Worm (Caenorhabditis elegans) whole organism, L4 larva: ENCODE data around the gene C26E1.2.

ENCODE experiments used
- D1046.2 ChIP-seq: fragments of 200-800 bp; sonication (Bioruptor generic); IDR thresholded peaks from 2 replicates; pipeline ENCODE4 v1.3.6; 2022; ENCODE audit warnings: missing genetic modification characterization, missing compliant biosample characterization
- F37D6.2 ChIP-seq: sonication (generic microtip); optimal IDR thresholded peaks from 2 replicates; lab custom pipeline; 2016; ENCODE audit warnings: mild to moderate bottlenecking, missing genetic modification characterization, missing compliant biosample characterization
- F49E8.2 ChIP-seq: sonication (generic microtip); optimal IDR thresholded peaks from 2 replicates; lab custom pipeline; 2016; ENCODE audit warnings: missing compliant biosample characterization, mild to moderate bottlenecking, missing genetic modification characterization, borderline replicate concordance
- R02D3.7 ChIP-seq: fragments of 150-350 bp; sonication (generic microtip); optimal IDR thresholded peaks from 3 replicates; lab custom pipeline; 2014; ENCODE audit warnings: missing biosample characterization, missing genetic modification characterization
- Y105C5A.15 ChIP-seq: fragments of 200-800 bp; sonication (Bioruptor generic); IDR thresholded peaks from 2 replicates; pipeline ENCODE4 v1.3.6; 2022; ENCODE audit warnings: missing genetic modification characterization, missing compliant biosample characterization
- aha-1 ChIP-seq: fragments of 150-350 bp; peaks from one replicate; lab custom pipeline; 2014; ENCODE audit warnings: missing biosample characterization, missing genetic modification characterization
- ama-1 ChIP-seq: fragments of 150-350 bp; optimal IDR thresholded peaks from 2 replicates; lab custom pipeline; 2014; ENCODE audit warnings: inconsistent platforms, mixed read lengths
- attf-4 ChIP-seq: sonication (generic microtip); optimal IDR thresholded peaks from 3 replicates; lab custom pipeline; 2017; ENCODE audit warnings: missing biosample characterization, missing genetic modification characterization
- ceh-20 ChIP-seq: fragments of 200-800 bp; sonication (Bioruptor generic); IDR thresholded peaks from 2 replicates; pipeline ENCODE4 v1.3.6; 2022; ENCODE audit warnings: missing genetic modification reagents, missing genetic modification characterization, missing compliant biosample characterization
- ceh-32 ChIP-seq: sonication (generic microtip); optimal IDR thresholded peaks from 2 replicates; lab custom pipeline; 2016; ENCODE audit warnings: mild to moderate bottlenecking, missing genetic modification characterization, missing compliant biosample characterization; ENCODE audit not compliant: poor library complexity
- ceh-82 ChIP-seq: sonication (generic microtip); optimal IDR thresholded peaks from 2 replicates; lab custom pipeline; 2017; ENCODE audit warnings: missing biosample characterization, missing genetic modification characterization
- ctbp-1 ChIP-seq: fragments of 200-800 bp; sonication (Bioruptor generic); IDR thresholded peaks from 2 replicates; pipeline ENCODE4 v1.3.6; 2022; ENCODE audit warnings: missing genetic modification reagents, missing genetic modification characterization, missing compliant biosample characterization
- daf-16 ChIP-seq, 3 experiments: sonication (generic microtip); optimal IDR thresholded peaks; 2 replicates each; lab custom pipeline; 2016 to 2017; ENCODE audit warnings: missing genetic modification characterization in 3 of 3, missing genetic modification reagents in 3 of 3, mild to moderate bottlenecking in 2 of 3, missing compliant biosample characterization in 2 of 3, missing biosample characterization in 1 of 3, moderate library complexity in 1 of 3
- dmd-6 ChIP-seq: fragments of 200-800 bp; sonication (Bioruptor generic); IDR thresholded peaks from 2 replicates; pipeline ENCODE4 v1.3.6; 2022; ENCODE audit warnings: missing genetic modification reagents, missing genetic modification characterization, missing compliant biosample characterization
- dmd-8 ChIP-seq: fragments of 200-800 bp; sonication (Bioruptor generic); IDR thresholded peaks from 2 replicates; pipeline ENCODE4 v1.3.6; 2022; ENCODE audit warnings: missing genetic modification characterization, missing compliant biosample characterization
- dpl-1 ChIP-seq: fragments of 150-350 bp; optimal IDR thresholded peaks from 2 replicates; lab custom pipeline; 2014; ENCODE audit warnings: missing biosample characterization, missing genetic modification reagents, missing genetic modification characterization
- dve-1 ChIP-seq: sonication (generic microtip); optimal IDR thresholded peaks from 2 replicates; lab custom pipeline; 2017; ENCODE audit warnings: antibody characterized with exemption, mild to moderate bottlenecking, missing genetic modification characterization, missing compliant biosample characterization; ENCODE audit not compliant: insufficient read depth
- egl-27 ChIP-seq: sonication (generic microtip); optimal IDR thresholded peaks from 3 replicates; lab custom pipeline; 2017; ENCODE audit warnings: missing biosample characterization, missing genetic modification reagents, missing genetic modification characterization
- fos-1 ChIP-seq: fragments of 150-350 bp; optimal IDR thresholded peaks from 2 replicates; lab custom pipeline; 2014; ENCODE audit warnings: missing biosample characterization, missing genetic modification characterization
- hlh-11 ChIP-seq: fragments of 200-800 bp; sonication (Bioruptor generic); optimal IDR thresholded peaks from 2 replicates; lab custom pipeline; 2018; ENCODE audit warnings: mild to moderate bottlenecking, missing genetic modification characterization, missing compliant biosample characterization
- hlh-30 ChIP-seq: sonication (generic microtip); optimal IDR thresholded peaks from 2 replicates; lab custom pipeline; 2017; ENCODE audit warnings: antibody characterized with exemption, mild to moderate bottlenecking, missing genetic modification characterization, missing compliant biosample characterization; ENCODE audit not compliant: insufficient read depth
- jun-1 ChIP-seq: fragments of 150-350 bp; optimal IDR thresholded peaks from 2 replicates; lab custom pipeline; 2014; ENCODE audit warnings: missing biosample characterization, missing genetic modification reagents, missing genetic modification characterization
- lim-7 ChIP-seq: fragments of 200-800 bp; sonication (Bioruptor generic); IDR thresholded peaks from 2 replicates; pipeline ENCODE4 v1.3.6; 2022; ENCODE audit warnings: missing genetic modification characterization, missing compliant biosample characterization
- lin-1 ChIP-seq: fragments of 200-800 bp; sonication (Bioruptor generic); IDR thresholded peaks from 2 replicates; pipeline ENCODE4 v1.3.6; 2022; ENCODE audit warnings: missing genetic modification reagents, missing genetic modification characterization, missing compliant biosample characterization
- lin-15B ChIP-seq: fragments of 150-350 bp; sonication (generic microtip); optimal IDR thresholded peaks from 3 replicates; lab custom pipeline; 2014; ENCODE audit warnings: missing biosample characterization, missing genetic modification characterization
- lir-3 ChIP-seq: sonication (generic microtip); optimal IDR thresholded peaks from 2 replicates; lab custom pipeline; 2016; ENCODE audit warnings: mild to moderate bottlenecking, missing genetic modification characterization, missing compliant biosample characterization
- lsy-2 ChIP-seq, 2 experiments: fragments of 150-350 bp in 1 of 2; sonication (generic microtip) in 1 of 2; optimal IDR thresholded peaks; 2 replicates each; lab custom pipeline; 2014 to 2017; ENCODE audit warnings: missing biosample characterization in 2 of 2, missing genetic modification characterization in 2 of 2
- madf-9 ChIP-seq: fragments of 200-800 bp; sonication (Bioruptor generic); conservative IDR thresholded peaks from 2 replicates; pipeline ENCODE4 v1.3.6; 2022; ENCODE audit warnings: missing genetic modification reagents, missing genetic modification characterization, missing compliant biosample characterization
- mdl-1 ChIP-seq, 2 experiments: fragments of 150-350 bp in 1 of 2; sonication (generic microtip) in 1 of 2; optimal IDR thresholded peaks; 2 replicates each; lab custom pipeline; 2014 to 2017; ENCODE audit warnings: missing biosample characterization in 2 of 2, missing genetic modification characterization in 2 of 2
- mxl-2 ChIP-seq: fragments of 200-800 bp; sonication (Bioruptor generic); conservative IDR thresholded peaks from 2 replicates; pipeline ENCODE4 v1.3.6; 2022; ENCODE audit warnings: missing genetic modification reagents, missing genetic modification characterization, missing compliant biosample characterization
- mxl-3 ChIP-seq: fragments of 200-800 bp; sonication (Bioruptor generic); optimal IDR thresholded peaks from 2 replicates; lab custom pipeline; 2018; ENCODE audit warnings: mild to moderate bottlenecking, missing genetic modification characterization, missing compliant biosample characterization
- nhr-102 ChIP-seq: sonication (generic microtip); optimal IDR thresholded peaks from 2 replicates; lab custom pipeline; 2016; ENCODE audit warnings: mild to moderate bottlenecking, missing genetic modification characterization, moderate library complexity, missing compliant biosample characterization
- nhr-11 ChIP-seq: fragments of 150-350 bp; optimal IDR thresholded peaks from 2 replicates; lab custom pipeline; 2014; ENCODE audit warnings: missing biosample characterization, missing genetic modification characterization
- nhr-28 ChIP-seq: fragments of 150-350 bp; optimal IDR thresholded peaks from 2 replicates; lab custom pipeline; 2014; ENCODE audit warnings: missing biosample characterization, missing genetic modification characterization
- nhr-41 ChIP-seq: fragments of 200-800 bp; sonication (Bioruptor generic); IDR thresholded peaks from 2 replicates; pipeline ENCODE4 v1.3.6; 2022; ENCODE audit warnings: missing genetic modification reagents, missing genetic modification characterization, missing compliant biosample characterization
- nhr-6 ChIP-seq: fragments of 150-350 bp; optimal IDR thresholded peaks from 2 replicates; lab custom pipeline; 2014; ENCODE audit warnings: missing biosample characterization, missing genetic modification characterization
- nhr-77 ChIP-seq: fragments of 150-350 bp; optimal IDR thresholded peaks from 2 replicates; lab custom pipeline; 2014; ENCODE audit warnings: missing biosample characterization, missing genetic modification characterization
- php-3 ChIP-seq: fragments of 200-800 bp; sonication (Bioruptor generic); IDR thresholded peaks from 2 replicates; pipeline ENCODE4 v1.3.6; 2022; ENCODE audit warnings: missing genetic modification reagents, missing genetic modification characterization, missing compliant biosample characterization
- skn-1 ChIP-seq: fragments of 150-350 bp; optimal IDR thresholded peaks from 2 replicates; lab custom pipeline; 2014; ENCODE audit warnings: missing biosample characterization, missing genetic modification characterization
- snpc-1.2 ChIP-seq: fragments of 200-800 bp; sonication (Bioruptor generic); IDR thresholded peaks from 2 replicates; pipeline ENCODE4 v1.3.6; 2022; ENCODE audit warnings: missing genetic modification reagents, missing genetic modification characterization, missing compliant biosample characterization
- unc-130 ChIP-seq: sonication (generic microtip); optimal IDR thresholded peaks from 2 replicates; lab custom pipeline; 2016; ENCODE audit warnings: missing genetic modification reagents, missing genetic modification characterization, missing compliant biosample characterization
- unc-62 ChIP-seq, 3 experiments: fragments of 150-350 bp in 1 of 3; sonication (generic microtip); optimal IDR thresholded peaks in 2 of 3; peaks in 1 of 3; 1 replicate in 1 of 3; 2 replicates in 2 of 3; lab custom pipeline; 2014 to 2017; ENCODE audit warnings: missing biosample characterization in 3 of 3, missing genetic modification characterization in 3 of 3, missing genetic modification reagents in 3 of 3, missing genotype in 1 of 3
- zag-1 ChIP-seq: fragments of 150-350 bp; optimal IDR thresholded peaks from 2 replicates; lab custom pipeline; 2014; ENCODE audit warnings: missing biosample characterization, missing genetic modification characterization
- zfp-3 ChIP-seq: fragments of 200-800 bp; sonication (Bioruptor generic); conservative IDR thresholded peaks from 2 replicates; pipeline ENCODE4 v1.3.6; 2022; ENCODE audit warnings: missing genetic modification reagents, missing genetic modification characterization, missing compliant biosample characterization

C26E1.2 gene

DNA sequence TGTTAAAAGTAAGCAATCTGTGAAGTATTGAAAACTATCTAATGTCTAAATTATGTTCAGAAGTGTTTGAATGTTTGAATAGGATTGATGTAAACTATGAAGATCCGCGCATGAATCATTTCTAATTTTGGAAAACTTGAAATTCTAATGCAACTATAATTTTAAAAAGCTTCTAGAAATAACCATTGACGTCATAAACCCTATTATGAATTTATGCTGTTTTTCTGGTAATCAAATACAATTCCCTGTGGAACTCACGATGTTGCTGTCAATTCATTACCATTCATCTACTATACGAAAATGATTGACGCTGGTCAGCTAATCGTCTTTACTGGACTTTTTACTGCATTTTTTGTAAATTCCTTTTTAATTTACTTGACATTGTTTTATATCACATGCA, 22.5 kb downstream of the C26E1.2 start, which contains the start of gene str-37:
TSS of gene str-37 (plus strand) at position 301 of the 400 bp plus-strand sequence.
- TF ChIP-seq skn-1 (tag; lab: Kevin White, UChicago) (no peak), nhr-102 (tag; lab: Kevin White, UChicago) (no peak), egl-27 (tag; lab: Kevin White, UChicago) (no peak), dmd-6 (no peak), D1046.2 (no peak), zfp-3 (GFP tag; lab: Robert Waterston, UW) (no peak), F37D6.2 (no peak), ceh-32 (tag; lab: Kevin White, UChicago) (no peak), madf-9 (no peak), dmd-8 (GFP tag; lab: Robert Waterston, UW) (no peak)

DNA sequence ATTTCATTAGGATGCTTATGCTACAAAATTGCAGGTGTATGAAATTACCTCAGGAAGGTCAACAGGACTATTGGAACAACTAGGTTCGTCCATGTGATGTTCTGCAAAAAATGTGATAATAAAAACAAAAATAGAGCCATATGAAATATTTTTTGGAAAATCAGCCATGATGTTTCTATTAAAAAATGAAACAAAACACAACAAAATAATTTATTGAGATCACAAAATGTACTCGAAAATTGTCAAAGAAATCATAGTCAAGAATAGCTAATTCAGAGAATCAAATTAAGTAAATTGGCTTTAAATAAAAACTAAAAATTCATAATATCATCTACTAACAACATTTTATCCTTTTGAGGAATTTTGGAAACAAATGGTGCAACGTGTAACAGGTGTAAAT, 26.0 kb downstream of the C26E1.2 start, which contains the start of gene nhr-129:
TSS of gene nhr-129 (minus strand) at position 101 of the 400 bp plus-strand sequence.
- TF ChIP-seq dpl-1: no peak
- no peak for TF ChIP-seq nhr-11
- no peak for TF ChIP-seq snpc-1.2 (GFP tag; lab: Robert Waterston, UW)
- TF ChIP-seq aha-1 (tag; lab: Kevin White, UChicago): no peak
- TF ChIP-seq nhr-41: no peak
- no peak for TF ChIP-seq ctbp-1 (GFP tag; lab: Robert Waterston, UW)
- no peak for TF ChIP-seq F49E8.2 (tag; lab: Kevin White, UChicago)
- no peak for TF ChIP-seq madf-9
- TF ChIP-seq Y105C5A.15 (GFP tag; lab: Robert Waterston, UW): no peak
- no peak for TF ChIP-seq D1046.2
- no peak for TF ChIP-seq ceh-20
- TF ChIP-seq dmd-8 (GFP tag; lab: Robert Waterston, UW): no peak
- no peak for TF ChIP-seq php-3 (GFP tag; lab: Robert Waterston, UW)
- no peak for TF ChIP-seq nhr-6 (tag; lab: Kevin White, UChicago)
- TF ChIP-seq hlh-11 (tag; lab: Kevin White, UChicago): no peak
- TF ChIP-seq jun-1 (tag; lab: Kevin White, UChicago): no peak

DNA sequence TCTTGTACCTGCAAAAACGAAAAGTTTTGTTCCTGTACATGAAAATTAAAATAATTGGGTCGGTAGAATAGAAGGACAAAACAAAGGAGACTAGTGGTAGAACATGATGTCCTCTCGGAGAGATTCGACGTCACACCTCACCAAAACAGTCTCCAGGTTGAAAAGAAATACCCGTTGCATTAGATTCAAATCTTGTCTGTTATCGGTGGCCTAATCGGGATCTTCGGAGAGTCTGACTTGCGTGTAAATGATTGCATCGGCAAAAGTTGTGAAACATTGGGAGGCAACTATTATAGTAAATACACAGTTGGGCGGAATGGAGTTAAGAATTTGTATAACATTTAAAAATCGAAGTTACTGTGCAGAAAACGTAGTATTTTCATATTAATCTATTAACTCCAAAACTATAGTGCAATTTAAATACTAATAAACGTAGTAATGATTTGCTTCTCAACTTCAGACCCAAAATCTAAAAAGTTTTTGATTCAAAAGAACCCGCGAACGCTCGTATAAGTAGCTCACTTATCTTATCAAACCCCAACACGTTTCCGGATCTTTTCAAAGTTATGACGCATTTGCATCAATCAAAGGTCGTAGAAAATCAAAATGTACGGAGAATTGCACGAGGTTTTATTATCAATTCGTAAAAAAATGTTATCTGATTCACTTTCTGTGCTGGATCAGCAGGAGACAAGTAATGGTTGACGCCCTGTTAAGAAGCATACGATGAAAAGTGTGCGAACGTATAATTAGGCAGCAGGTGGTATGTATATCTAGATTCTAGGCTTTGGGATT, 28.6 kb downstream of the C26E1.2 start, which contains the start of gene nhr-168:
TSS of gene nhr-168 (minus strand) at position 486 of the 795 bp plus-strand sequence.
- TF ChIP-seq F49E8.2 (tag; lab: Kevin White, UChicago) (no peak), R02D3.7 (no peak), lsy-2 (tag; optimal IDR thresholded peaks at IDR 0.05; lab: Kevin White, UChicago) (no peak), ceh-32 (tag; lab: Kevin White, UChicago) (no peak), zag-1 (no peak), ama-1 (lab: Kevin White, UChicago) (no peak), lim-7 (no peak), unc-62 (GFP tag; optimal IDR thresholded peaks at IDR 0.05 in 1 of 2; lab: Kevin White, UChicago) (peak in 1 of 2 experiments; percentile 30), unc-62 (tag; optimal IDR thresholded peaks at IDR 0.05; lab: Kevin White, UChicago) (no peak), mdl-1 (tag; optimal IDR thresholded peaks at IDR 0.05; lab: Kevin White, UChicago) (peak in 1 of 2 experiments; percentile 50), lin-1 (GFP tag; lab: Robert Waterston, UW) (0 out of 2 replicates have a peak, but pooled peaks have one; percentile 25), unc-130 (GFP tag; lab: Kevin White, UChicago) (no peak), egl-27 (tag; lab: Kevin White, UChicago) (no peak), dve-1 (tag; lab: Kevin White, UChicago) (peak; percentile 49), nhr-28 (tag; lab: Kevin White, UChicago) (peak; percentile 55), attf-4 (tag; lab: Kevin White, UChicago) (no peak), ceh-82 (tag; lab: Kevin White, UChicago) (no peak), nhr-77 (tag; lab: Kevin White, UChicago) (peak; percentile 58), ctbp-1 (GFP tag; lab: Robert Waterston, UW) (no peak), daf-16 (GFP tag; optimal IDR thresholded peaks at IDR 0.05; lab: Kevin White, UChicago) (no peak), daf-16 (tag; optimal IDR thresholded peaks at IDR 0.05; lab: Kevin White, UChicago) (peak; percentile 32), hlh-30 (tag; lab: Kevin White, UChicago) (peak; percentile 6), lin-15B (tag; lab: Kevin White, UChicago) (no peak), lir-3 (tag; lab: Kevin White, UChicago) (no peak), mxl-2 (GFP tag; lab: Robert Waterston, UW) (no peak), mxl-3 (GFP tag; lab: Kevin White, UChicago) (peak; percentile 20), fos-1 (tag; lab: Kevin White, UChicago) (no peak), dmd-6 (peak; percentile 88)
- TF ChIP-seq, all 104 proteins: peak for 10
